Worm (Caenorhabditis elegans): Measurements from ENCODE around the gene gst-37.

ce11 chrV:1964806-1965205, 43.4 kb downstream of the gst-37 start, which contains the start of gene srj-15:
- TF ChIP-seq crh-2 (tag; optimal IDR thresholded peaks at IDR 0.05) (no peak), ceh-16 (tag; optimal IDR thresholded peaks at IDR 0.05) (no peak), R02D3.7 (tag; optimal IDR thresholded peaks at IDR 0.05) (no peak)
